Worm (Caenorhabditis elegans) whole organism, L4/young adult: ENCODE results near the gene atp-5.

ENCODE experiments used
- W03F9.2 ChIP-seq: fragments of 150-350 bp; optimal IDR thresholded peaks from 2 replicates; lab custom pipeline; 2014; ENCODE audit warnings: missing biosample characterization, missing genetic modification characterization
- dao-5 ChIP-seq: sonication (generic microtip); optimal IDR thresholded peaks from 2 replicates; lab custom pipeline; 2016; ENCODE audit warnings: missing genotype, missing genetic modification characterization, moderate library complexity, missing compliant biosample characterization
- him-1 ChIP-seq: sonication (generic microtip); optimal IDR thresholded peaks from 2 replicates; lab custom pipeline; 2016; ENCODE audit warnings: missing genotype, missing genetic modification reagents, missing genetic modification characterization, missing compliant biosample characterization

DNA sequence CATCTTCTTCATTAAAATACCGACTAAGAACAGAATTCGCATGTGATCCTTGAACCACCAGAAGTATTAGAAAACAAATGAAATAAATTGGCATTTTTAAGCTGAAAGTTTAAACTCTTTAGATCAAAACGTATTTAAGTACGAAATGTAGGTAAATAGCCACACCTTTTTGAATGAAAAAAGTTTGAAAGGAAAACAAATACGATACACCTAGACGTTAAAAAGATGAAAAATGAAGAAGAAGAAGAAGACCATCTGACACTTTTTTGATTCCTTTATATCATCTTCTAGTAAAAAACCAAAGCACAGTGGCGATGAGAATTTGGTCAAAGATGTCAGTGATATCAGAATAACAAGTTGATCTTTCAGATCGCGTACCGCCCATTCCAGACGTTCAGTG, 27.8 kb downstream of the atp-5 start, which contains the start of gene Y42A5A.3:
- TF ChIP-seq W03F9.2 (tag; lab: Kevin White, UChicago) (no peak), him-1 (no peak), dao-5 (tag; lab: Kevin White, UChicago) (no peak)
